Worm (Caenorhabditis elegans): ENCODE data around the gene srh-60.

ce11 chrII:3561561-3561960 lies 21.9 kb upstream of the srh-60 start, which contains the start of gene W10G11.2:
- no peak for TF ChIP-seq flt-1 (GFP tag; IDR thresholded peaks at IDR 0.05)
- TF ChIP-seq cog-1 (tag; optimal IDR thresholded peaks at IDR 0.05), result no peak

Data from whole organism, midembryonic.